Fruit fly (Drosophila melanogaster) whole organism, wandering third instar larva: ENCODE results near the gene CG5181.
A peak's percentile ranks its signal among the peaks of the same experiment; 100 is the strongest.

Experiments
- Abd-B ChIP-seq: fragments of >200 bp; optimal IDR thresholded peaks from 2 replicates; lab custom pipeline; 2017; ENCODE audit warnings: missing biosample characterization, missing genetic modification characterization
- CG32264 ChIP-seq: fragments of 200-800 bp; sonication (Bioruptor generic); optimal IDR thresholded peaks from 2 replicates; lab custom pipeline; 2016; ENCODE audit warnings: missing biosample characterization, missing genetic modification characterization
- CG9705 ChIP-seq: fragments of 200-800 bp; sonication (Bioruptor generic); optimal IDR thresholded peaks from 2 replicates; lab custom pipeline; 2018; ENCODE audit warnings: missing biosample characterization, mild to moderate bottlenecking, missing genetic modification characterization
- CrebA ChIP-seq: fragments of 200-800 bp; sonication (Bioruptor generic); optimal IDR thresholded peaks from 2 replicates; lab custom pipeline; 2016; ENCODE audit warnings: missing biosample characterization, mild to moderate bottlenecking, missing genetic modification characterization, borderline replicate concordance
- Dfd ChIP-seq: fragments of >200 bp; optimal IDR thresholded peaks from 2 replicates; lab custom pipeline; 2017; ENCODE audit warnings: missing biosample characterization, missing genetic modification characterization
- Dif ChIP-seq: fragments of 200-275, 200-300 bp; sonication (Bioruptor generic); optimal IDR thresholded peaks from 2 replicates; lab custom pipeline; 2018; ENCODE audit warnings: missing biosample characterization, missing genetic modification characterization; ENCODE audit not compliant: partially characterized antibody
- GATAd ChIP-seq: sonication (Bioruptor generic); optimal IDR thresholded peaks from 2 replicates; lab custom pipeline; 2016; ENCODE audit warnings: missing biosample characterization, missing genetic modification characterization
- HLH106 ChIP-seq: fragments of 200-800 bp; optimal IDR thresholded peaks from 3 replicates; lab custom pipeline; 2019; ENCODE audit warnings: missing biosample characterization, mild to moderate bottlenecking, missing genetic modification characterization, moderate library complexity
- Hnf4 ChIP-seq: fragments of 200-800 bp; sonication (Bioruptor generic); optimal IDR thresholded peaks from 2 replicates; lab custom pipeline; 2016; ENCODE audit warnings: missing biosample characterization, mild to moderate bottlenecking, missing genetic modification characterization
- Hr78 ChIP-seq: fragments of >200 bp; optimal IDR thresholded peaks from 2 replicates; lab custom pipeline; 2017; ENCODE audit warnings: missing biosample characterization, missing genetic modification characterization
- Hr83 ChIP-seq: fragments of 200-300 bp; sonication (Bioruptor generic); optimal IDR thresholded peaks from 2 replicates; lab custom pipeline; 2016; ENCODE audit warnings: missing biosample characterization, mild to moderate bottlenecking, missing genetic modification characterization, moderate library complexity; ENCODE audit not compliant: poor library complexity, severe bottlenecking
- Jra ChIP-seq: sonication (Bioruptor generic); optimal IDR thresholded peaks from 2 replicates; lab custom pipeline; 2016; ENCODE audit warnings: missing biosample characterization, missing genetic modification characterization
- Mio ChIP-seq: sonication (Bioruptor generic); optimal IDR thresholded peaks from 2 replicates; lab custom pipeline; 2016; ENCODE audit warnings: missing biosample characterization, missing genetic modification characterization
- Myc ChIP-seq: fragments of >200 bp; optimal IDR thresholded peaks from 2 replicates; lab custom pipeline; 2017
- N ChIP-seq: fragments of >200 bp; optimal IDR thresholded peaks from 2 replicates; lab custom pipeline; 2018; ENCODE audit warnings: missing biosample characterization, missing external identifiers, missing genetic modification characterization
- OdsH ChIP-seq: fragments of 200-800 bp; sonication (Bioruptor generic); optimal IDR thresholded peaks from 2 replicates; lab custom pipeline; 2016; ENCODE audit warnings: missing biosample characterization, mild to moderate bottlenecking, missing genetic modification characterization
- Rel ChIP-seq, 2 experiments: fragments of 200-800 bp; sonication (Bioruptor generic) in 1 of 2; optimal IDR thresholded peaks; 2 replicates in 1 of 2; 3 replicates in 1 of 2; lab custom pipeline; 2016 to 2019; ENCODE audit warnings: mild to moderate bottlenecking in 2 of 2, missing biosample characterization in 2 of 2, missing genetic modification characterization in 2 of 2, moderate library complexity in 1 of 2
- Sp1 ChIP-seq: fragments of 200-800 bp; sonication (Bioruptor generic); optimal IDR thresholded peaks from 3 replicates; lab custom pipeline; 2019; ENCODE audit warnings: missing biosample characterization, mild to moderate bottlenecking, missing genetic modification characterization, moderate library complexity
- Vsx2 ChIP-seq: fragments of 200-300, 225-300 bp; sonication (Bioruptor generic); optimal IDR thresholded peaks from 2 replicates; lab custom pipeline; 2018; ENCODE audit warnings: missing biosample characterization, missing genetic modification characterization; ENCODE audit not compliant: partially characterized antibody
- br ChIP-seq: fragments of 200-800 bp; sonication (Bioruptor generic); optimal IDR thresholded peaks from 2 replicates; lab custom pipeline; 2016; ENCODE audit warnings: missing biosample characterization, missing genetic modification characterization
- brk ChIP-seq: fragments of 200-800 bp; sonication (Bioruptor generic); optimal IDR thresholded peaks from 2 replicates; lab custom pipeline; 2016; ENCODE audit warnings: missing biosample characterization, mild to moderate bottlenecking, missing genetic modification characterization
- dl ChIP-seq, 2 experiments: fragments of 175-275, 200-275 bp in 1 of 2; fragments of 200-275 bp in 1 of 2; sonication (Bioruptor generic); optimal IDR thresholded peaks; lab custom pipeline; 2018; ENCODE audit warnings: mild to moderate bottlenecking in 2 of 2, missing biosample characterization in 2 of 2, missing genetic modification characterization in 2 of 2, moderate library complexity in 2 of 2; ENCODE audit not compliant: partially characterized antibody in 2 of 2, insufficient read depth in 1 of 2
- dmrt93B ChIP-seq: fragments of 200-800 bp; sonication (Bioruptor generic); optimal IDR thresholded peaks from 2 replicates; lab custom pipeline; 2018; ENCODE audit warnings: missing biosample characterization, mild to moderate bottlenecking, missing genetic modification characterization
- dsf ChIP-seq: sonication (Bioruptor generic); optimal IDR thresholded peaks from 2 replicates; lab custom pipeline; 2016; ENCODE audit warnings: missing biosample characterization, missing genetic modification characterization, borderline replicate concordance
- ey ChIP-seq: fragments of 200-800 bp; sonication (Bioruptor generic); optimal IDR thresholded peaks from 2 replicates; lab custom pipeline; 2016; ENCODE audit warnings: missing biosample characterization, missing genetic modification characterization
- foxo ChIP-seq, 2 experiments: fragments of 200-800 bp; sonication (Bioruptor generic); optimal IDR thresholded peaks; 2 replicates in 1 of 2; 3 replicates in 1 of 2; lab custom pipeline; 2016 to 2017; ENCODE audit warnings: missing biosample characterization in 2 of 2, missing genetic modification characterization in 2 of 2
- fru ChIP-seq: fragments of 200-800 bp; sonication (Bioruptor generic); optimal IDR thresholded peaks from 3 replicates; lab custom pipeline; 2016; ENCODE audit warnings: missing biosample characterization, mild to moderate bottlenecking, missing genetic modification characterization
- h ChIP-seq: fragments of 200-800 bp; sonication (Bioruptor generic); optimal IDR thresholded peaks from 3 replicates; lab custom pipeline; 2016; ENCODE audit warnings: missing biosample characterization, mild to moderate bottlenecking, missing genetic modification characterization
- jim ChIP-seq: fragments of 175-275, 200-325 bp; sonication (Bioruptor generic); optimal IDR thresholded peaks from 2 replicates; lab custom pipeline; 2016; ENCODE audit warnings: missing biosample characterization, mild to moderate bottlenecking, missing genetic modification characterization
- lola ChIP-seq: fragments of >200 bp; optimal IDR thresholded peaks from 2 replicates; lab custom pipeline; 2017; ENCODE audit warnings: missing biosample characterization, missing genetic modification characterization
- pan ChIP-seq: fragments of >200 bp; optimal IDR thresholded peaks from 2 replicates; lab custom pipeline; 2017
- psq ChIP-seq: fragments of 200-800 bp; sonication (Bioruptor generic); optimal IDR thresholded peaks from 3 replicates; lab custom pipeline; 2017; ENCODE audit warnings: missing biosample characterization, mild to moderate bottlenecking, missing genetic modification characterization, moderate library complexity
- rgr ChIP-seq: fragments of 200-800 bp; sonication (Bioruptor generic); optimal IDR thresholded peaks from 3 replicates; lab custom pipeline; 2016; ENCODE audit warnings: missing biosample characterization, mild to moderate bottlenecking, missing genetic modification characterization
- sage ChIP-seq: fragments of 200-800 bp; sonication (Bioruptor generic); optimal IDR thresholded peaks from 2 replicates; lab custom pipeline; 2016; ENCODE audit warnings: missing biosample characterization, mild to moderate bottlenecking, missing genetic modification characterization
- sv ChIP-seq: fragments of 200-800 bp; sonication (Bioruptor generic); optimal IDR thresholded peaks from 3 replicates; lab custom pipeline; 2016; ENCODE audit warnings: missing biosample characterization, missing genetic modification characterization
- tai ChIP-seq: sonication (Bioruptor generic); optimal IDR thresholded peaks from 2 replicates; lab custom pipeline; 2016; ENCODE audit warnings: missing biosample characterization, missing genetic modification characterization
- usp ChIP-seq: fragments of >200 bp; optimal IDR thresholded peaks from 2 replicates; lab custom pipeline; 2017; ENCODE audit warnings: missing biosample characterization, missing genetic modification characterization
- woc ChIP-seq: sonication (Bioruptor generic); optimal IDR thresholded peaks from 2 replicates; lab custom pipeline; 2016; ENCODE audit warnings: missing biosample characterization, mild to moderate bottlenecking, missing genetic modification characterization

The CG5181 gene

dm6 chr2L:7436492-7437324, 27.1 kb upstream of the CG5181 start:
- TF ChIP-seq tai (GFP tag; lab: Kevin White, UChicago), result peak; percentile 47
- peak; percentile 49 for TF ChIP-seq h (GFP tag; lab: Kevin White, UChicago)
- no peak for TF ChIP-seq CG32264 (GFP tag; lab: Kevin White, UChicago)
- peak; percentile 50 for TF ChIP-seq rgr
- no peak for TF ChIP-seq pan (lab: Kevin White, UChicago)
- peak; percentile 24 for TF ChIP-seq br (GFP tag; lab: Kevin White, UChicago)
- no peak for TF ChIP-seq Mio (GFP tag; lab: Kevin White, UChicago)
- peak; percentile 21 for TF ChIP-seq ey
- TF ChIP-seq Hnf4, result peak; percentile 62
- peak; percentile 11 for TF ChIP-seq dsf (GFP tag; lab: Kevin White, UChicago)
- TF ChIP-seq Dfd (GFP tag; lab: Kevin White, UChicago), result no peak
- no peak for TF ChIP-seq Vsx2 (GFP tag; lab: Kevin White, UChicago)
- peak; percentile 35 for TF ChIP-seq psq
- TF ChIP-seq Hr78, result no peak
- TF ChIP-seq brk (GFP tag; lab: Kevin White, UChicago), result peak; percentile 51
- TF ChIP-seq N (GFP tag; lab: Kevin White, UChicago), result no peak
- TF ChIP-seq Jra (GFP tag; lab: Kevin White, UChicago), result no peak
- no peak for TF ChIP-seq GATAd (GFP tag; lab: Kevin White, UChicago)
- peak in 1 of 2 experiments; percentile 49 for TF ChIP-seq foxo (GFP tag; optimal IDR thresholded peaks at IDR 0.05; lab: Kevin White, UChicago)
- TF ChIP-seq jim (GFP tag; lab: Kevin White, UChicago), result peak; percentile 44
- TF ChIP-seq dl (GFP tag; optimal IDR thresholded peaks at IDR 0.05; lab: Kevin White, UChicago; ENCODE audit: insufficient read depth in 1 of 2, partially characterized antibody in 2 of 2), result no peak
- TF ChIP-seq Rel (GFP tag; optimal IDR thresholded peaks at IDR 0.05; lab: Kevin White, UChicago), result no peak
- no peak for TF ChIP-seq Rel (tag; optimal IDR thresholded peaks at IDR 0.05; lab: Kevin White, UChicago)
- no peak for TF ChIP-seq lola
- TF ChIP-seq HLH106, result peak; percentile 39
- peak; percentile 40 for TF ChIP-seq OdsH
- TF ChIP-seq fru (GFP tag; lab: Kevin White, UChicago), result peak; percentile 37
- no peak for TF ChIP-seq usp (GFP tag; lab: Kevin White, UChicago)
- peak; percentile 74 for TF ChIP-seq sv (GFP tag; lab: Kevin White, UChicago)
- TF ChIP-seq CrebA (GFP tag; lab: Kevin White, UChicago), result no peak
- TF ChIP-seq Abd-B, result no peak
- TF ChIP-seq Myc (lab: Kevin White, UChicago), result no peak
- TF ChIP-seq sage (GFP tag; lab: Kevin White, UChicago), result no peak
- TF ChIP-seq Dif (GFP tag; lab: Kevin White, UChicago), result no peak
- TF ChIP-seq Hr83, result peak; percentile 96
- TF ChIP-seq woc, result no peak
- no peak for TF ChIP-seq Sp1 (GFP tag; lab: Kevin White, UChicago)
- peak; percentile 37 for TF ChIP-seq CG9705
- peak; percentile 39 for TF ChIP-seq dmrt93B

DNA sequence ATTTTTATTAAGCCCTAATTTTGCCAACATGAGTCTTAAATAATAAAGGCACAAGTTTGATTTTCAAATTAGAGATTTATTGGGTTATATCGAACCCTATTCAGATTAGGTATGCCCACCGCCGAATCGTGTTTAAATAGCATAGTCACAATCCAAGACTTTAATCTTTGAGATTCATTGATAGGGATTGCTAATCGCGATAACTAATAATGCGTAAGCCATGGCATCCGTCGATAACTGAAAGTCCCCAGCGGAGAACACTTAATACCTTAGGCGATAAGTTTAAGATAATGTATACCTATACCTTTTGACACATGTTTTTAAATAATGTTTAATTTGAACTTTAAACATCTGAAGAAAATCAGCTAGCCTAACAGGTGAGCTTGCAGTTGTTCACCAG, 25.9 kb upstream of the CG5181 start:
- TF ChIP-seq CG32264 (GFP tag; lab: Kevin White, UChicago) (no peak), woc (no peak), CrebA (GFP tag; lab: Kevin White, UChicago) (no peak), dsf (GFP tag; lab: Kevin White, UChicago) (no peak)
